Fruit fly (Drosophila melanogaster): ENCODE measurements around the gene CG12708.
A peak's percentile ranks its signal among the peaks of the same experiment; 100 is the strongest.

Gene CG12708

dm6 chrX:15626279-15626678 is 49.0 kb upstream of the CG12708 start (continued):
- TF ChIP-seq CG14441 (GFP tag; IDR thresholded peaks at IDR 0.05) (no peak), Bteb2 (GFP tag; optimal IDR thresholded peaks at IDR 0.05) (no peak), CG11696 (GFP tag; IDR thresholded peaks at IDR 0.05) (no peak), unpg (GFP tag; optimal IDR thresholded peaks at IDR 0.05) (peak; percentile 9), Atf-2 (GFP tag; optimal IDR thresholded peaks at IDR 0.05) (no peak), CG14014 (GFP tag; IDR thresholded peaks at IDR 0.05) (peak; percentile 19; the same call in 1 of the 2 replicates), CkIIα-i1 (GFP tag; IDR thresholded peaks at IDR 0.05) (no peak), B-H2 (GFP tag; optimal IDR thresholded peaks at IDR 0.05) (no peak), dimm (GFP tag; IDR thresholded peaks at IDR 0.05) (no peak), Ets97D (GFP tag; optimal IDR thresholded peaks at IDR 0.05) (no peak), jumu (GFP tag; optimal IDR thresholded peaks at IDR 0.05) (no peak), grn (GFP tag; optimal IDR thresholded peaks at IDR 0.05) (peak; percentile 97), CG3065 (GFP tag; optimal IDR thresholded peaks at IDR 0.05) (no peak), CG7987 (GFP tag; optimal IDR thresholded peaks at IDR 0.05) (no peak), CG17802 (tag; optimal IDR thresholded peaks at IDR 0.05) (no peak), Side (GFP tag; optimal IDR thresholded peaks at IDR 0.05) (no peak), fd3F (GFP tag; optimal IDR thresholded peaks at IDR 0.05) (no peak), Stat92E (GFP tag; optimal IDR thresholded peaks at IDR 0.05) (no peak), gcm (GFP tag; optimal IDR thresholded peaks at IDR 0.05) (no peak), CG34422 (GFP tag; IDR thresholded peaks at IDR 0.05) (no peak), Hmr (GFP tag; optimal IDR thresholded peaks at IDR 0.05) (no peak), CG18619 (GFP tag; optimal IDR thresholded peaks at IDR 0.05) (no peak), CG3407 (GFP tag; optimal IDR thresholded peaks at IDR 0.05) (no peak), mirr (GFP tag; optimal IDR thresholded peaks at IDR 0.05) (peak; percentile 45), CG14860 (GFP tag; IDR thresholded peaks at IDR 0.05; ENCODE audit: partially characterized antibody) (no peak), CG7745 (tag; optimal IDR thresholded peaks at IDR 0.05) (no peak), pum (GFP tag; optimal IDR thresholded peaks at IDR 0.05) (no peak), Sry-β (GFP tag; optimal IDR thresholded peaks at IDR 0.05) (no peak), Xbp1 (GFP tag; optimal IDR thresholded peaks at IDR 0.05) (no peak), CG11247 (GFP tag; IDR thresholded peaks at IDR 0.05) (no peak), Abd-B (GFP tag; optimal IDR thresholded peaks at IDR 0.05) (no peak), Ssrp (tag; optimal IDR thresholded peaks at IDR 0.05) (no peak), CG10366 (GFP tag; IDR thresholded peaks at IDR 0.05) (no peak), CG18599 (GFP tag; optimal IDR thresholded peaks at IDR 0.05) (no peak), kni (GFP tag; optimal IDR thresholded peaks at IDR 0.05) (no peak), tap (tag; optimal IDR thresholded peaks at IDR 0.05) (no peak), Dref (GFP tag; IDR thresholded peaks at IDR 0.05) (no peak), trh (GFP tag; optimal IDR thresholded peaks at IDR 0.05) (no peak), Hr78 (GFP tag; optimal IDR thresholded peaks at IDR 0.05) (no peak), CG4617 (GFP tag; optimal IDR thresholded peaks at IDR 0.05; ENCODE audit: borderline replicate concordance) (no peak), CG2116 (GFP tag; optimal IDR thresholded peaks at IDR 0.05) (no peak), Myb (GFP tag; optimal IDR thresholded peaks at IDR 0.05) (no peak), CG10565 (GFP tag; optimal IDR thresholded peaks at IDR 0.05) (no peak), CG7786 (GFP tag; optimal IDR thresholded peaks at IDR 0.05) (no peak), hbn (GFP tag; IDR thresholded peaks at IDR 0.05; ENCODE audit: partially characterized antibody) (no peak), CG5180 (GFP tag; optimal IDR thresholded peaks at IDR 0.05) (peak; percentile 41), Vsx1 (GFP tag; optimal IDR thresholded peaks at IDR 0.05) (no peak), Dfd (GFP tag; optimal IDR thresholded peaks at IDR 0.05) (no peak), HmgD (GFP tag; optimal IDR thresholded peaks at IDR 0.05) (no peak), chinmo (GFP tag; IDR thresholded peaks at IDR 0.05; ENCODE audit: partially characterized antibody) (peak; percentile 86; the same call in 3 of the 4 replicates), z (GFP tag; IDR thresholded peaks at IDR 0.05) (no peak)
